Worm (Caenorhabditis elegans): ENCODE measurements around the gene F32D8.8.

Gene F32D8.8

ce11 chrV:10887564-10887963, 15.0 kb downstream of the F32D8.8 start (continued):
- TF ChIP-seq lsy-27 (tag; optimal IDR thresholded peaks at IDR 0.05; ENCODE audit: borderline replicate concordance, insufficient read depth) (no peak), T26A5.8 (tag; optimal IDR thresholded peaks at IDR 0.05) (no peak), snpc-1.3 (tag; optimal IDR thresholded peaks at IDR 0.05; ENCODE audit: insufficient read depth) (no peak), F33H1.4 (GFP tag; IDR thresholded peaks at IDR 0.05) (no peak), nhr-27 (tag; optimal IDR thresholded peaks at IDR 0.05) (no peak), ets-4 (GFP tag; optimal IDR thresholded peaks at IDR 0.05) (no peak), B0035.1 (tag; optimal IDR thresholded peaks at IDR 0.05) (no peak), Y56A3A.18 (GFP tag; IDR thresholded peaks at IDR 0.05) (peak; percentile 86), F10E7.11 (tag; optimal IDR thresholded peaks at IDR 0.05) (no peak), hlh-26 (GFP tag; conservative IDR thresholded peaks at IDR 0.05) (no peak), Y53F4B.3 (GFP tag; IDR thresholded peaks at IDR 0.05) (no peak), snpc-4 (GFP tag; optimal IDR thresholded peaks at IDR 0.05) (no peak), snpc-4 (tag; optimal IDR thresholded peaks at IDR 0.05) (no peak), bed-2 (GFP tag; IDR thresholded peaks at IDR 0.05) (no peak), lsl-1 (GFP tag; optimal IDR thresholded peaks at IDR 0.05) (no peak), hmg-20 (GFP tag; IDR thresholded peaks at IDR 0.05) (0 out of 2 replicates have a peak, but pooled peaks have one; percentile 22), F37B4.10 (GFP tag; IDR thresholded peaks at IDR 0.05) (no peak), aptf-3 (GFP tag; IDR thresholded peaks at IDR 0.05) (no peak), madf-8 (GFP tag; conservative IDR thresholded peaks at IDR 0.05) (no peak), unc-62 (GFP tag; optimal IDR thresholded peaks at IDR 0.05) (no peak), dpff-1 (tag; optimal IDR thresholded peaks at IDR 0.05) (peak; percentile 27), F57A8.1 (GFP tag; optimal IDR thresholded peaks at IDR 0.05) (no peak), B0261.1 (tag; optimal IDR thresholded peaks at IDR 0.05) (no peak), Y79H2A.3 (GFP tag; conservative IDR thresholded peaks at IDR 0.05) (no peak), fkh-3 (tag; optimal IDR thresholded peaks at IDR 0.05) (no peak), F39B2.1 (GFP tag; IDR thresholded peaks at IDR 0.05) (no peak), ceh-58 (GFP tag; IDR thresholded peaks at IDR 0.05) (no peak), C06A6.2 (GFP tag; conservative IDR thresholded peaks at IDR 0.05) (no peak), ceh-79 (tag; optimal IDR thresholded peaks at IDR 0.05) (no peak), ama-1 (optimal IDR thresholded peaks at IDR 0.05) (peak; percentile 26), ama-1 (GFP tag; optimal IDR thresholded peaks at IDR 0.05) (no peak), F55B11.4 (tag; optimal IDR thresholded peaks at IDR 0.05; ENCODE audit: borderline replicate concordance, insufficient read depth) (no peak), dox-1 (GFP tag; IDR thresholded peaks at IDR 0.05) (no peak), attf-6 (GFP tag; IDR thresholded peaks at IDR 0.05) (no peak), Y95B8A.8 (GFP tag; IDR thresholded peaks at IDR 0.05) (no peak), hrde-1 (tag; optimal IDR thresholded peaks at IDR 0.05; ENCODE audit: borderline replicate concordance) (no peak), gei-17 (GFP tag; optimal IDR thresholded peaks at IDR 0.05) (no peak), repo-1 (tag; optimal IDR thresholded peaks at IDR 0.05) (peak; percentile 84), lin-54 (GFP tag; optimal IDR thresholded peaks at IDR 0.05) (peak; percentile 13), nfyb-1 (GFP tag; IDR thresholded peaks at IDR 0.05) (peak; percentile 66; the same call in 1 of the 2 replicates), mxl-1 (tag; optimal IDR thresholded peaks at IDR 0.05) (no peak), xnd-1 (tag; optimal IDR thresholded peaks at IDR 0.05) (no peak), K12H6.12 (tag; optimal IDR thresholded peaks at IDR 0.05) (no peak), C17E4.6 (GFP tag; IDR thresholded peaks at IDR 0.05) (no peak), somi-1 (GFP tag; optimal IDR thresholded peaks at IDR 0.05) (peak; percentile 42), bed-1 (GFP tag; IDR thresholded peaks at IDR 0.05) (no peak), F49E8.2 (tag; optimal IDR thresholded peaks at IDR 0.05; ENCODE audit: insufficient read depth) (no peak), pbrm-1 (GFP tag; IDR thresholded peaks at IDR 0.05) (peak; percentile 57), lag-1 (GFP tag; IDR thresholded peaks at IDR 0.05) (no peak), sea-2 (GFP tag; IDR thresholded peaks at IDR 0.05) (no peak)
